Worm (Caenorhabditis elegans): ENCODE measurements around the gene ulp-1.

DNA sequence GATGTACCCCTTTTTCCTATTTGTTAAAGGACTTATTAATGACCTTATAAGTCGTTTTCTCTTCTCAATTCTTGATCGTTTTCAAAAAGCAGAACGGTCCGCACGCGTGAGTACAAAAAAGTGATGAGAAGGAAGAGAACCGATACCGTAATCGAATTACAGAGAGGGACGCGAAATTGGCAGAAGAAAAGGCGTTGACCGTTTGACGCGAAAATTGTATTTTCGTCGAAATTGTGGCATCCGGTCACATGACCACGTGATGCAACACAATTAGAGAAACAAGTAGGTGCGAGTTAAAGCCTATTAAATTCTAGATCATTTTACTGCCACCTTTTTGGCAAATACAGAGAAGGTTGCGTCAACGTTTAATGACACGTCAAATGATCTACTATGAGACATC, 25.4 kb downstream of the ulp-1 start:
- TF ChIP-seq alr-1 (tag; optimal IDR thresholded peaks at IDR 0.05) (no peak), peb-1 (tag; optimal IDR thresholded peaks at IDR 0.05) (no peak), lin-39 (tag; optimal IDR thresholded peaks at IDR 0.05) (no peak), unc-55 (GFP tag; optimal IDR thresholded peaks at IDR 0.05) (no peak), mdl-1 (tag; optimal IDR thresholded peaks at IDR 0.05) (no peak), nhr-10 (tag; optimal IDR thresholded peaks at IDR 0.05) (no peak), blmp-1 (tag; optimal IDR thresholded peaks at IDR 0.05; ENCODE audit: insufficient read depth) (no peak), R02D3.7 (tag; optimal IDR thresholded peaks at IDR 0.05) (no peak), unc-62 (GFP tag; optimal IDR thresholded peaks at IDR 0.05) (no peak), snpc-4 (tag; optimal IDR thresholded peaks at IDR 0.05) (no peak)

Data from whole organism, L2 larva.